Worm (Caenorhabditis elegans) whole organism, late embryonic: Measurements from ENCODE around the gene Y49F6B.20.

Source experiments
- C38D4.7 ChIP-seq: fragments of 200-800 bp; sonication (Bioruptor generic); optimal IDR thresholded peaks from 2 replicates; lab custom pipeline; 2018; ENCODE audit warnings: mild to moderate bottlenecking, missing genetic modification characterization, moderate library complexity, missing compliant biosample characterization
- F13H6.1 ChIP-seq: sonication (generic microtip); optimal IDR thresholded peaks from 2 replicates; lab custom pipeline; 2016; ENCODE audit warnings: missing genetic modification characterization, missing compliant biosample characterization
- K02D7.2 ChIP-seq: sonication (generic microtip); optimal IDR thresholded peaks from 2 replicates; lab custom pipeline; 2017; ENCODE audit warnings: mild to moderate bottlenecking, missing genetic modification characterization, missing compliant biosample characterization
- K09A11.1 ChIP-seq: sonication (generic microtip); optimal IDR thresholded peaks from 2 replicates; lab custom pipeline; 2017; ENCODE audit warnings: antibody characterized with exemption, mild to moderate bottlenecking, missing genetic modification characterization, missing compliant biosample characterization; ENCODE audit not compliant: insufficient read depth
- Y22D7AL.16 ChIP-seq: sonication (generic microtip); optimal IDR thresholded peaks from 2 replicates; lab custom pipeline; 2016; ENCODE audit warnings: missing genetic modification characterization, missing compliant biosample characterization
- ahr-1 ChIP-seq: sonication (generic microtip); optimal IDR thresholded peaks from 2 replicates; lab custom pipeline; 2016; ENCODE audit warnings: missing genetic modification characterization, missing compliant biosample characterization
- ceh-14 ChIP-seq: sonication (generic microtip); optimal IDR thresholded peaks from 2 replicates; lab custom pipeline; 2016; ENCODE audit warnings: missing genotype, missing genetic modification characterization, missing compliant biosample characterization
- ceh-2 ChIP-seq: sonication (generic microtip); optimal IDR thresholded peaks from 2 replicates; lab custom pipeline; 2016; ENCODE audit warnings: missing genotype, missing genetic modification characterization, missing compliant biosample characterization
- ceh-30 ChIP-seq: fragments of 150-350 bp; optimal IDR thresholded peaks from 2 replicates; lab custom pipeline; 2014; ENCODE audit warnings: missing biosample characterization, missing genetic modification characterization
- ceh-34 ChIP-seq: sonication (generic microtip); optimal IDR thresholded peaks from 2 replicates; lab custom pipeline; 2016; ENCODE audit warnings: mild to moderate bottlenecking, missing genetic modification characterization, missing compliant biosample characterization
- ceh-45 ChIP-seq: fragments of 200-800 bp; sonication (Bioruptor generic); IDR thresholded peaks from 2 replicates; pipeline ENCODE4 v1.3.6; 2022; ENCODE audit warnings: missing genetic modification reagents, missing genetic modification characterization, missing compliant biosample characterization
- ceh-6 ChIP-seq: fragments of 200-800 bp; sonication (Bioruptor generic); optimal IDR thresholded peaks from 2 replicates; lab custom pipeline; 2018; ENCODE audit warnings: mild to moderate bottlenecking, missing genetic modification characterization, missing compliant biosample characterization
- che-1 ChIP-seq: sonication (generic microtip); optimal IDR thresholded peaks from 2 replicates; lab custom pipeline; 2016; ENCODE audit warnings: mild to moderate bottlenecking, missing genetic modification characterization, missing compliant biosample characterization
- elt-2 ChIP-seq: sonication (generic microtip); optimal IDR thresholded peaks from 2 replicates; lab custom pipeline; 2016; ENCODE audit warnings: missing genetic modification reagents, missing genetic modification characterization, missing compliant biosample characterization
- elt-4 ChIP-seq: sonication (generic microtip); optimal IDR thresholded peaks from 2 replicates; lab custom pipeline; 2016; ENCODE audit warnings: missing genetic modification characterization, missing compliant biosample characterization
- ets-4 ChIP-seq: sonication (generic microtip); optimal IDR thresholded peaks from 2 replicates; lab custom pipeline; 2016; ENCODE audit warnings: missing genetic modification characterization, missing compliant biosample characterization
- fax-1 ChIP-seq: sonication (generic microtip); optimal IDR thresholded peaks from 2 replicates; lab custom pipeline; 2016; ENCODE audit warnings: missing genotype, missing genetic modification characterization, missing compliant biosample characterization
- fkh-10 ChIP-seq: fragments of 150-350 bp; optimal IDR thresholded peaks from 2 replicates; lab custom pipeline; 2014; ENCODE audit warnings: missing biosample characterization, missing genetic modification reagents, missing genetic modification characterization
- fkh-6 ChIP-seq: sonication (generic microtip); optimal IDR thresholded peaks from 2 replicates; lab custom pipeline; 2016; ENCODE audit warnings: missing genetic modification characterization, missing compliant biosample characterization
- hlh-15 ChIP-seq: sonication (generic microtip); optimal IDR thresholded peaks from 2 replicates; lab custom pipeline; 2016; ENCODE audit warnings: missing genetic modification characterization, missing compliant biosample characterization
- hlh-6 ChIP-seq: sonication (generic microtip); optimal IDR thresholded peaks from 2 replicates; lab custom pipeline; 2016; ENCODE audit warnings: missing genotype, missing genetic modification characterization, missing compliant biosample characterization
- lin-11 ChIP-seq: fragments of 200-800 bp; sonication (Bioruptor generic); optimal IDR thresholded peaks from 2 replicates; lab custom pipeline; 2018; ENCODE audit warnings: mild to moderate bottlenecking, missing genetic modification characterization, missing compliant biosample characterization
- nhr-232 ChIP-seq: sonication (generic microtip); optimal IDR thresholded peaks from 2 replicates; lab custom pipeline; 2016; ENCODE audit warnings: missing genetic modification characterization, missing compliant biosample characterization
- npax-4 ChIP-seq: sonication (generic microtip); optimal IDR thresholded peaks from 2 replicates; lab custom pipeline; 2016; ENCODE audit warnings: missing genetic modification characterization, missing compliant biosample characterization
- pag-3 ChIP-seq: sonication (generic microtip); optimal IDR thresholded peaks from 2 replicates; lab custom pipeline; 2016; ENCODE audit warnings: missing compliant biosample characterization, missing genetic modification characterization, borderline replicate concordance
- pha-2 ChIP-seq: sonication (generic microtip); optimal IDR thresholded peaks from 2 replicates; lab custom pipeline; 2017; ENCODE audit warnings: mild to moderate bottlenecking, missing genetic modification characterization, missing compliant biosample characterization
- pqm-1 ChIP-seq: sonication (generic microtip); optimal IDR thresholded peaks from 2 replicates; lab custom pipeline; 2016; ENCODE audit warnings: missing genetic modification characterization, missing compliant biosample characterization
- tbx-2 ChIP-seq: sonication (generic microtip); optimal IDR thresholded peaks from 2 replicates; lab custom pipeline; 2016; ENCODE audit warnings: missing genetic modification characterization, missing compliant biosample characterization
- unc-3 ChIP-seq, 2 experiments: fragments of 200-800 bp in 1 of 2; sonication (Bioruptor generic) in 1 of 2; sonication (generic microtip) in 1 of 2; conservative IDR thresholded peaks in 1 of 2; optimal IDR thresholded peaks in 1 of 2; 2 replicates each; pipeline versions ENCODE4 v1.3.6 to Lab custom; 2016 to 2022; ENCODE audit warnings: missing compliant biosample characterization in 2 of 2, missing genetic modification characterization in 2 of 2, missing genetic modification reagents in 1 of 2
- unc-42 ChIP-seq: sonication (generic microtip); optimal IDR thresholded peaks from 2 replicates; lab custom pipeline; 2016; ENCODE audit warnings: missing genotype, missing genetic modification characterization, missing compliant biosample characterization
- unc-55 ChIP-seq: sonication (generic microtip); optimal IDR thresholded peaks from 2 replicates; lab custom pipeline; 2017; ENCODE audit warnings: missing biosample characterization, missing genetic modification reagents, missing genetic modification characterization
- unc-86 ChIP-seq: sonication (generic microtip); optimal IDR thresholded peaks from 2 replicates; lab custom pipeline; 2016; ENCODE audit warnings: missing genetic modification characterization, missing compliant biosample characterization
- zip-5 ChIP-seq: sonication (generic microtip); optimal IDR thresholded peaks from 2 replicates; lab custom pipeline; 2016; ENCODE audit warnings: missing genetic modification characterization, missing compliant biosample characterization
- ztf-16 ChIP-seq: sonication (generic microtip); optimal IDR thresholded peaks from 2 replicates; lab custom pipeline; 2017; ENCODE audit warnings: missing genetic modification characterization, missing compliant biosample characterization

Gene Y49F6B.20

ce11 chrII:3438280-3438679 is 32.2 kb downstream of the Y49F6B.20 start:
- no peak for TF ChIP-seq tbx-2

ce11 chrII:3437393-3437792 is 33.1 kb downstream of the Y49F6B.20 start:
- TF ChIP-seq nhr-232 (tag; lab: Kevin White, UChicago): no peak
- no peak for TF ChIP-seq K02D7.2
- no peak for TF ChIP-seq fkh-10 (GFP tag; lab: Kevin White, UChicago)
- TF ChIP-seq ceh-30: no peak
- TF ChIP-seq unc-86 (tag; lab: Kevin White, UChicago): no peak
- no peak for TF ChIP-seq elt-4 (tag; lab: Kevin White, UChicago)
- no peak for TF ChIP-seq unc-3 (GFP tag; conservative IDR thresholded peaks at IDR 0.05; lab: Robert Waterston, UW)
- no peak for TF ChIP-seq unc-3 (tag; optimal IDR thresholded peaks at IDR 0.05; lab: Kevin White, UChicago)
- no peak for TF ChIP-seq unc-42 (tag; lab: Kevin White, UChicago)
- no peak for TF ChIP-seq C38D4.7 (GFP tag; lab: Kevin White, UChicago)
- no peak for TF ChIP-seq ceh-34 (tag; lab: Kevin White, UChicago)
- no peak for TF ChIP-seq ceh-45 (GFP tag; lab: Robert Waterston, UW)
- no peak for TF ChIP-seq pqm-1 (tag; lab: Kevin White, UChicago)
- TF ChIP-seq, all 69 proteins: peak for 0

ce11 chrII:3436412-3436811 is 34.0 kb downstream of the Y49F6B.20 start, which contains the start of gene skpo-2:
Gene skpo-2 (minus strand): TSS chrII:3436512.
- TF ChIP-seq hlh-6 (tag; lab: Kevin White, UChicago) (no peak), che-1 (no peak), ztf-16 (tag; lab: Kevin White, UChicago) (no peak), npax-4 (no peak), unc-3 (GFP tag; conservative IDR thresholded peaks at IDR 0.05; lab: Robert Waterston, UW) (no peak), unc-3 (tag; optimal IDR thresholded peaks at IDR 0.05; lab: Kevin White, UChicago) (no peak), elt-2 (tag; lab: Kevin White, UChicago) (no peak), tbx-2 (no peak), ceh-45 (GFP tag; lab: Robert Waterston, UW) (no peak), hlh-15 (tag; lab: Kevin White, UChicago) (no peak), F13H6.1 (tag; lab: Kevin White, UChicago) (no peak)
- TF ChIP-seq, all 69 proteins: peak for 0

- no peak for TF ChIP-seq npax-4
- TF ChIP-seq ceh-2 (tag; lab: Kevin White, UChicago): no peak
- TF ChIP-seq lin-11 (tag; lab: Kevin White, UChicago): no peak
- TF ChIP-seq pag-3: no peak
- no peak for TF ChIP-seq nhr-232 (tag; lab: Kevin White, UChicago)
- TF ChIP-seq zip-5 (tag; lab: Kevin White, UChicago): no peak
- TF ChIP-seq K09A11.1 (tag; lab: Kevin White, UChicago): no peak
- no peak for TF ChIP-seq ceh-6
- no peak for TF ChIP-seq elt-2 (tag; lab: Kevin White, UChicago)
- no peak for TF ChIP-seq unc-3 (GFP tag; conservative IDR thresholded peaks at IDR 0.05; lab: Robert Waterston, UW)
- TF ChIP-seq unc-3 (tag; optimal IDR thresholded peaks at IDR 0.05; lab: Kevin White, UChicago): no peak
- no peak for TF ChIP-seq fkh-10 (GFP tag; lab: Kevin White, UChicago)
- TF ChIP-seq ahr-1 (tag; lab: Kevin White, UChicago): no peak
- TF ChIP-seq pha-2 (tag; lab: Kevin White, UChicago): no peak
- TF ChIP-seq pqm-1 (tag; lab: Kevin White, UChicago): no peak
- TF ChIP-seq Y22D7AL.16 (tag; lab: Kevin White, UChicago): no peak
- no peak for TF ChIP-seq fkh-6 (tag; lab: Kevin White, UChicago)
- no peak for TF ChIP-seq ets-4 (tag; lab: Kevin White, UChicago)
Observed at ce11 chrII:3434893-3435503, 35.5 kb downstream of the Y49F6B.20 start.

ce11 chrII:3429400-3429799 is 41.0 kb downstream of the Y49F6B.20 start, which contains the start of gene C16C8.18:
Gene C16C8.18 (plus strand): TSS chrII:3429700.
- no peak for TF ChIP-seq unc-55
- TF ChIP-seq unc-3 (GFP tag; conservative IDR thresholded peaks at IDR 0.05; lab: Robert Waterston, UW): no peak
- no peak for TF ChIP-seq unc-3 (tag; optimal IDR thresholded peaks at IDR 0.05; lab: Kevin White, UChicago)
- TF ChIP-seq ceh-14 (tag; lab: Kevin White, UChicago): no peak
- no peak for TF ChIP-seq fax-1 (tag; lab: Kevin White, UChicago)
- TF ChIP-seq elt-2 (tag; lab: Kevin White, UChicago): no peak
- TF ChIP-seq pqm-1 (tag; lab: Kevin White, UChicago): no peak
